Worm (Caenorhabditis elegans) whole organism, L4/young adult: Measurements from ENCODE around the gene mspn-1.

Experiments used
- W03F9.2 ChIP-seq: fragments of 150-350 bp; optimal IDR thresholded peaks from 2 replicates; lab custom pipeline; 2014; ENCODE audit warnings: missing biosample characterization, missing genetic modification characterization
- him-1 ChIP-seq: sonication (generic microtip); optimal IDR thresholded peaks from 2 replicates; lab custom pipeline; 2016; ENCODE audit warnings: missing genotype, missing genetic modification reagents, missing genetic modification characterization, missing compliant biosample characterization

DNA sequence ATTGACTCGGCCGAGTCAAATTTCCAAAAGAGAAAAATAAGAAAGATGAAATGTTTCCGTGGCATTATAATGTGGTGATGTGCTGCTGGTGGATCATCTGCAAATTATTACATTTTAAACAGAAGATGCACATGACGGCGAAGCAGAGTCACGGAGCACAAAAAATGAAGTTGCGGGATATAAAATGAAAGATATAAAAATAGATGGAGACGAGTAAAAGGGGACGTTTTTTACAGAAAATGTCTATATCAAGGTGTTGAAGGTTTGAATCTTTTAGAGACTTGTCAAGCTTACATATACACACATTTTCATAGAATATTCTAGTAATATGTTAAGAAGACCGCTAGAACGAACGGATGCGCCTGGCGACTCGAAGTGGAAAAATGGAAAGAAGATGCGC lies 16.6 kb downstream of the mspn-1 start, which contains the start of gene ptrg-1:
- TF ChIP-seq him-1 (tag; lab: Kevin White, UChicago) (no peak), W03F9.2 (tag; lab: Kevin White, UChicago) (no peak)
